Worm (Caenorhabditis elegans) whole organism, L1 larva: ENCODE measurements around the gene F02C12.2.

Experiments used
- ama-1 ChIP-seq: fragments of 150-350 bp; optimal IDR thresholded peaks from 2 replicates; lab custom pipeline; 2014
- ceh-82 ChIP-seq, 3 experiments: fragments of 150-350 bp in 1 of 3; sonication (generic microtip) in 2 of 3; optimal IDR thresholded peaks; 2 replicates each; lab custom pipeline; 2014 to 2017; ENCODE audit warnings: missing biosample characterization in 3 of 3, missing genetic modification characterization in 3 of 3
- hpl-2 ChIP-seq: fragments of 150-350 bp; optimal IDR thresholded peaks from 2 replicates; lab custom pipeline; 2014; ENCODE audit warnings: missing biosample characterization, missing genetic modification reagents, missing genetic modification characterization
- sptf-1 ChIP-seq: fragments of 150-350 bp; optimal IDR thresholded peaks from 2 replicates; lab custom pipeline; 2014; ENCODE audit warnings: missing biosample characterization, missing genetic modification characterization
- zag-1 ChIP-seq: fragments of 150-350 bp; optimal IDR thresholded peaks from 2 replicates; lab custom pipeline; 2014; ENCODE audit warnings: missing biosample characterization, missing genetic modification characterization
- ztf-11 ChIP-seq, 2 experiments: sonication (generic microtip); optimal IDR thresholded peaks; 2 replicates each; lab custom pipeline; 2016 to 2017; ENCODE audit warnings: missing genetic modification characterization in 2 of 2, missing biosample characterization in 1 of 2, missing compliant biosample characterization in 1 of 2
- ztf-4 ChIP-seq: fragments of 150-350 bp; optimal IDR thresholded peaks from 2 replicates; lab custom pipeline; 2014; ENCODE audit warnings: missing biosample characterization, missing genetic modification characterization

DNA sequence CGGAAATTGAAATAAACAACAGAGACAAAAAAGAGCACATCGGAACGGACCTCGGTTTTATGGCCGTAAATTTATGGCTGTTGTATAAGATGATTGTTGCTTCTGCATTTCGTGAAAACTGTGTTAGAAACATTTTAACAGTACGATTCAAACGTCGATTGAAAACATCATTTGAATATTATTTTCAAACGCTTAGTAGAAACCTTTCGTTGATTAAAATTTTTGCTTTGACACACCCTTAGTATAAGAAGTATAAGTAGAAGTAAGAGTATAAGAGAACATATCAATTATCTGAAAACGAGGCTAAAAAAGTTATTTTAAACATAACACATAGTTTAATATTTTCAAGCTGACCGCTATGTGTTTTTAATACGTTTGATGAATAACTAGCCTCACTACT is 14.4 kb downstream of the F02C12.2 start:
- no peak for TF ChIP-seq ztf-4
- no peak for TF ChIP-seq ztf-11 (tag; optimal IDR thresholded peaks at IDR 0.05; lab: Kevin White, UChicago)
- no peak for TF ChIP-seq ama-1 (lab: Kevin White, UChicago)
- no peak for TF ChIP-seq ceh-82 (tag; optimal IDR thresholded peaks at IDR 0.05; lab: Kevin White, UChicago)
- TF ChIP-seq hpl-2 (GFP tag; lab: Kevin White, UChicago): no peak
- TF ChIP-seq zag-1 (tag; lab: Kevin White, UChicago): no peak
- no peak for TF ChIP-seq sptf-1 (tag; lab: Kevin White, UChicago)
